Worm (Caenorhabditis elegans) whole organism, young adult: ENCODE measurements around the gene C02F5.2.

Experiments used
- B0019.2 ChIP-seq: fragments of 200-800 bp; sonication (Bioruptor generic); conservative IDR thresholded peaks from 2 replicates; pipeline ENCODE4 v1.3.6; 2022; ENCODE audit warnings: missing genetic modification reagents, missing genetic modification characterization, missing compliant biosample characterization
- B0035.1 ChIP-seq: sonication (generic microtip); optimal IDR thresholded peaks from 2 replicates; lab custom pipeline; 2016; ENCODE audit warnings: missing genetic modification characterization, mild to moderate bottlenecking, missing compliant biosample characterization, missing genotype, missing genetic modification reagents
- F39B2.1 ChIP-seq: fragments of 200-800 bp; sonication (Bioruptor generic); IDR thresholded peaks from 2 replicates; pipeline ENCODE4 v1.3.6; 2022; ENCODE audit warnings: missing genetic modification reagents, missing genetic modification characterization, missing compliant biosample characterization
- F49E8.2 ChIP-seq: sonication (generic microtip); optimal IDR thresholded peaks from 3 replicates; lab custom pipeline; 2017; ENCODE audit warnings: missing genetic modification characterization, mild to moderate bottlenecking, missing compliant biosample characterization, antibody characterized with exemption, moderate library complexity; ENCODE audit not compliant: insufficient read depth
- F57A8.1 ChIP-seq: fragments of 200-800 bp; sonication (Bioruptor generic); optimal IDR thresholded peaks from 2 replicates; lab custom pipeline; 2018; ENCODE audit warnings: mild to moderate bottlenecking, missing genetic modification characterization, moderate library complexity, missing compliant biosample characterization
- T07F8.4 ChIP-seq: sonication (generic microtip); optimal IDR thresholded peaks from 2 replicates; lab custom pipeline; 2016; ENCODE audit warnings: mild to moderate bottlenecking, missing genetic modification characterization, moderate library complexity, missing compliant biosample characterization
- Y56A3A.18 ChIP-seq: fragments of 200-800 bp; sonication (Bioruptor generic); IDR thresholded peaks from 2 replicates; pipeline ENCODE4 v1.3.6; 2022; ENCODE audit warnings: missing genetic modification reagents, missing genetic modification characterization, missing compliant biosample characterization
- atf-7 ChIP-seq: sonication (generic microtip); optimal IDR thresholded peaks from 2 replicates; lab custom pipeline; 2017; ENCODE audit warnings: mild to moderate bottlenecking, missing genetic modification characterization, missing compliant biosample characterization
- attf-3 ChIP-seq: fragments of 200-800 bp; sonication (Bioruptor generic); conservative IDR thresholded peaks from 2 replicates; pipeline ENCODE4 v1.3.6; 2022; ENCODE audit warnings: missing genetic modification reagents, missing genetic modification characterization, missing compliant biosample characterization
- attf-5 ChIP-seq: fragments of 200-800 bp; sonication (Bioruptor generic); optimal IDR thresholded peaks from 2 replicates; lab custom pipeline; 2018; ENCODE audit warnings: mild to moderate bottlenecking, missing genetic modification characterization, missing compliant biosample characterization
- bed-1 ChIP-seq: fragments of 200-800 bp; sonication (Bioruptor generic); IDR thresholded peaks from 2 replicates; pipeline ENCODE4 v1.3.6; 2022; ENCODE audit warnings: missing genetic modification reagents, missing genetic modification characterization, missing compliant biosample characterization
- ceh-100 ChIP-seq: fragments of 200-800 bp; sonication (Bioruptor generic); IDR thresholded peaks from 2 replicates; pipeline ENCODE4 v1.3.6; 2022; ENCODE audit warnings: missing genetic modification reagents, missing genetic modification characterization, missing compliant biosample characterization
- ceh-58 ChIP-seq: fragments of 200-800 bp; sonication (Bioruptor generic); IDR thresholded peaks from 2 replicates; pipeline ENCODE4 v1.3.6; 2022; ENCODE audit warnings: missing genetic modification characterization, missing compliant biosample characterization
- ets-4 ChIP-seq: fragments of 200-800 bp; sonication (Bioruptor generic); optimal IDR thresholded peaks from 2 replicates; lab custom pipeline; 2018; ENCODE audit warnings: mild to moderate bottlenecking, missing genetic modification characterization, missing compliant biosample characterization
- gei-17 ChIP-seq: fragments of 200-800 bp; sonication (Bioruptor generic); optimal IDR thresholded peaks from 2 replicates; lab custom pipeline; 2018; ENCODE audit warnings: mild to moderate bottlenecking, missing genetic modification characterization, missing compliant biosample characterization
- hlh-26 ChIP-seq: fragments of 200-800 bp; sonication (Bioruptor generic); conservative IDR thresholded peaks from 2 replicates; pipeline ENCODE4 v1.3.6; 2022; ENCODE audit warnings: missing genetic modification reagents, missing genetic modification characterization, missing compliant biosample characterization
- hmg-20 ChIP-seq: fragments of 200-800 bp; sonication (Bioruptor generic); IDR thresholded peaks from 2 replicates; pipeline ENCODE4 v1.3.6; 2022; ENCODE audit warnings: missing genetic modification reagents, missing genetic modification characterization, missing compliant biosample characterization
- lin-54 ChIP-seq: fragments of 200-800 bp; sonication (Bioruptor generic); optimal IDR thresholded peaks from 2 replicates; lab custom pipeline; 2018; ENCODE audit warnings: mild to moderate bottlenecking, missing genetic modification characterization, missing compliant biosample characterization
- lsy-27 ChIP-seq: sonication (generic microtip); optimal IDR thresholded peaks from 2 replicates; lab custom pipeline; 2017; ENCODE audit warnings: missing genetic modification characterization, mild to moderate bottlenecking, missing compliant biosample characterization, antibody characterized with exemption, missing genotype, borderline replicate concordance; ENCODE audit not compliant: insufficient read depth
- madf-10 ChIP-seq: sonication (generic microtip); optimal IDR thresholded peaks from 2 replicates; lab custom pipeline; 2016; ENCODE audit warnings: mild to moderate bottlenecking, missing genetic modification characterization, missing compliant biosample characterization
- madf-3 ChIP-seq: fragments of 200-800 bp; sonication (Bioruptor generic); IDR thresholded peaks from 2 replicates; pipeline ENCODE4 v1.3.6; 2022; ENCODE audit warnings: missing genetic modification reagents, missing genetic modification characterization, missing compliant biosample characterization
- madf-8 ChIP-seq: fragments of 200-800 bp; sonication (Bioruptor generic); conservative IDR thresholded peaks from 2 replicates; pipeline ENCODE4 v1.3.6; 2022; ENCODE audit warnings: missing genetic modification reagents, missing genetic modification characterization, missing compliant biosample characterization
- mes-4 ChIP-seq: sonication (generic microtip); optimal IDR thresholded peaks from 2 replicates; lab custom pipeline; 2016; ENCODE audit warnings: missing genotype, missing genetic modification characterization, missing compliant biosample characterization
- mxl-1 ChIP-seq: sonication (generic microtip); optimal IDR thresholded peaks from 2 replicates; lab custom pipeline; 2016; ENCODE audit warnings: missing genetic modification characterization, missing compliant biosample characterization
- nfya-2 ChIP-seq: fragments of 200-800 bp; sonication (Bioruptor generic); IDR thresholded peaks from 2 replicates; pipeline ENCODE4 v1.3.6; 2022; ENCODE audit warnings: missing genetic modification reagents, missing genetic modification characterization, missing compliant biosample characterization
- nfyb-1 ChIP-seq: fragments of 200-800 bp; sonication (Bioruptor generic); IDR thresholded peaks from 2 replicates; pipeline ENCODE4 v1.3.6; 2022; ENCODE audit warnings: missing genetic modification reagents, missing genetic modification characterization, missing compliant biosample characterization
- nhr-120 ChIP-seq: fragments of 200-800 bp; sonication (Bioruptor generic); IDR thresholded peaks from 2 replicates; pipeline ENCODE4 v1.3.6; 2022; ENCODE audit warnings: missing genetic modification characterization, missing compliant biosample characterization
- pha-4 ChIP-seq: fragments of 150-350 bp; sonication (generic microtip); optimal IDR thresholded peaks from 2 replicates; lab custom pipeline; 2014; ENCODE audit warnings: missing biosample characterization, missing genetic modification reagents, missing genetic modification characterization
- rec-8 ChIP-seq, 2 experiments: sonication (generic microtip); optimal IDR thresholded peaks; 2 replicates each; lab custom pipeline; 2016; ENCODE audit warnings: mild to moderate bottlenecking in 2 of 2, missing genetic modification characterization in 2 of 2, missing genetic modification reagents in 2 of 2, missing genotype in 2 of 2, missing biosample characterization in 1 of 2, missing compliant biosample characterization in 1 of 2, moderate library complexity in 1 of 2
- sea-2 ChIP-seq: fragments of 200-800 bp; sonication (Bioruptor generic); IDR thresholded peaks from 2 replicates; pipeline ENCODE4 v1.3.6; 2022; ENCODE audit warnings: missing genetic modification characterization, missing compliant biosample characterization
- snpc-1.3 ChIP-seq: sonication (generic microtip); optimal IDR thresholded peaks from 2 replicates; lab custom pipeline; 2017; ENCODE audit warnings: missing genetic modification characterization, mild to moderate bottlenecking, missing compliant biosample characterization, antibody characterized with exemption, moderate library complexity, missing genotype, missing genetic modification reagents; ENCODE audit not compliant: insufficient read depth
- snpc-3.4 ChIP-seq: sonication (generic microtip); optimal IDR thresholded peaks from 2 replicates; lab custom pipeline; 2017; ENCODE audit warnings: missing genetic modification characterization, mild to moderate bottlenecking, missing compliant biosample characterization, antibody characterized with exemption, moderate library complexity, missing genotype, missing genetic modification reagents
- snpc-4 ChIP-seq, 5 experiments: fragments of 150-350 bp in 1 of 5; sonication (generic microtip) in 4 of 5; optimal IDR thresholded peaks; 2 replicates each; lab custom pipeline; 2014 to 2018; ENCODE audit warnings: missing genetic modification characterization in 5 of 5, missing biosample characterization in 3 of 5, antibody characterized with exemption in 2 of 5, mild to moderate bottlenecking in 2 of 5, missing compliant biosample characterization in 2 of 5, missing genotype in 2 of 5, moderate library complexity in 2 of 5, missing genetic modification reagents in 1 of 5
- sptf-2 ChIP-seq: fragments of 200-800 bp; sonication (Bioruptor generic); optimal IDR thresholded peaks from 2 replicates; lab custom pipeline; 2018; ENCODE audit warnings: mild to moderate bottlenecking, missing genetic modification characterization, missing compliant biosample characterization
- tlf-1 ChIP-seq: fragments of 200-800 bp; sonication (Bioruptor generic); optimal IDR thresholded peaks from 2 replicates; lab custom pipeline; 2018; ENCODE audit warnings: mild to moderate bottlenecking, missing genetic modification characterization, missing compliant biosample characterization
- xnd-1 ChIP-seq: sonication (generic microtip); optimal IDR thresholded peaks from 2 replicates; lab custom pipeline; 2016; ENCODE audit warnings: missing genotype, missing genetic modification reagents, missing genetic modification characterization, missing compliant biosample characterization
- zfh-2 ChIP-seq: fragments of 200-800 bp; sonication (Bioruptor generic); conservative IDR thresholded peaks from 2 replicates; pipeline ENCODE4 v1.3.6; 2022; ENCODE audit warnings: missing genetic modification reagents, missing genetic modification characterization, missing compliant biosample characterization
- ztf-18 ChIP-seq: sonication (generic microtip); optimal IDR thresholded peaks from 2 replicates; lab custom pipeline; 2016; ENCODE audit warnings: missing genotype, mild to moderate bottlenecking, missing genetic modification characterization, missing compliant biosample characterization
- ztf-22 ChIP-seq: fragments of 200-800 bp; sonication (Bioruptor generic); optimal IDR thresholded peaks from 2 replicates; lab custom pipeline; 2018; ENCODE audit warnings: mild to moderate bottlenecking, missing genetic modification characterization, moderate library complexity, missing compliant biosample characterization
- ztf-28 ChIP-seq: fragments of 200-800 bp; sonication (Bioruptor generic); IDR thresholded peaks from 2 replicates; pipeline ENCODE4 v1.3.6; 2022; ENCODE audit warnings: missing genetic modification reagents, missing genetic modification characterization, missing compliant biosample characterization

The C02F5.2 gene

DNA sequence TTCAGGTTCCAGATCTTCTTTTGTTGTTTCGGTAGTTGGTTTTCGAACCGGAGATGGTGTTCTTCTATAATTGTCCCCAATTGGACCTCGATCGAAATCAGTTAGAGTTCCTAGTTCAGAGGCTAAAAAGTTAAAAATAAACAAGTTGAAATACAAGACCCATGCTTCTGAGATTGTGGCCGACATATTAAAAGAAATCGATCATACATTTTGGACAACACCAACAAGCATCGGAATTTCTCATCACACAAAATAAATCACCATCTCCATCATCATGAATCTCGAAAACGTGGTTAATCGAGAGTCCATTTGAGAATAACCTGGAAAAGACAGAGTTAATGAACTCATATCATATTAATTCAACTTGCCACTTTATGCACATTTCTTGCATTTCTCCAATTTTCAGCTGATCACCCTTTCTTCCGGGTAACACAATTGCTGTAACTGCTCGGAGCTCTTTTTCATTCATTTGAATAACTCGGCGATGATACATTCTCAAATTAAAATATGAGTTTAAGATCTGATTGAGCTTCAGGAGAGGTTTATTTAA, 22.3 kb downstream of the C02F5.2 start, which contains the start of the genes mps-4 and F09G8.10:
Gene mps-4 (minus strand): TSS at position 101 of the 550 bp plus-strand sequence.
Gene F09G8.10 (minus strand): TSS at position 500 of the 550 bp plus-strand sequence.
- TF ChIP-seq zfh-2 (no peak), F57A8.1 (GFP tag; lab: Kevin White, UChicago) (no peak), sea-2 (GFP tag; lab: Robert Waterston, UW) (no peak), ceh-100 (no peak), lin-54 (GFP tag; lab: Kevin White, UChicago) (no peak)

DNA sequence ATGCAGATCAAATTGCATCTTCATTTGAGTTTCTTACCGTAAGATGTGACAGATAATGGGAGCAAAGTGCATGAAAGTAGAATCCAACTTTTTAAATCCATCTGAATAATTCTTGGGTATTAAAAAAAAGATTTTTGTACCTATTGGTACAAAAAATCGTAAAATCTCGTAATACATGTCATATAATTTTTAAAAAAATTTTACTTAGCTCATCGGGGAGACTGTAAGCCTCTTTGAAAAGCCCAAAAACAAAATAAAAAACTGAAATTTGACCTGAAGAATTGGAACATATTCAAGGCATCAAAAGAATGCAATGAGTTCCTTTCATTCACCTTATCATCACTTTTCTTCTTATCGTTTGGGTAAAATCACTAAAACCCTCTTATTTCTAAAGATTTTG, 26.5 kb downstream of the C02F5.2 start, which contains the start of gene clec-160:
Gene clec-160 (minus strand): TSS at position 101 of the 400 bp plus-strand sequence.
- TF ChIP-seq Y56A3A.18 (GFP tag; lab: Robert Waterston, UW) = no peak
- TF ChIP-seq gei-17 (GFP tag; lab: Kevin White, UChicago) = no peak
- no peak for TF ChIP-seq lsy-27
- no peak for TF ChIP-seq ztf-18
- no peak for TF ChIP-seq nfyb-1 (GFP tag; lab: Robert Waterston, UW)
- TF ChIP-seq ets-4 (GFP tag; lab: Kevin White, UChicago) = no peak

DNA sequence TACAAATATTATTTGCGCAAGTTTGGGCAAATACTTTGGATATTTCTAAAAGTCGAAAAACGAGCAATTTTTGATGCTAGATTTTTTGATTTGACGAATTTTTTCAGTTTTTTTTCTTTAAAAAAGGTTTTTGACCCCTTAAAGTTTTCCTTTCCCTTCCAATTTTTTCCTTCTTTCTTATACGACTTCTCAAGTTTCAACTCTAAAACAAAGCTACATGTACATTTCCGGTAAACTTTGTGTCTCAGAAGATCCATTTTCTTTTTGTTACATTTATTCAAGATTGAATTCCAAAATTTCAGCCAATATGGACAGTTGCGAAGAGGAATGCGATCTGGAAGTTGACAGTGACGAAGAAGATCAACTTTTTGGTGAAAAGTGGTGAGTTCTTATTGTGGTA, 29.4 kb downstream of the C02F5.2 start, which contains the start of gene mig-10:
Gene mig-10 (plus strand): TSS at position 301 of the 400 bp plus-strand sequence.
- TF ChIP-seq pha-4 (tag; lab: Kevin White, UChicago) (no peak), madf-8 (GFP tag; lab: Robert Waterston, UW) (no peak), mxl-1 (tag; lab: Kevin White, UChicago) (no peak), atf-7 (tag; lab: Kevin White, UChicago) (no peak), ceh-58 (GFP tag; lab: Robert Waterston, UW) (no peak), T07F8.4 (tag; lab: Kevin White, UChicago) (no peak), ztf-28 (no peak), snpc-1.3 (tag; lab: Kevin White, UChicago) (no peak), hlh-26 (GFP tag; lab: Robert Waterston, UW) (no peak), F39B2.1 (GFP tag; lab: Robert Waterston, UW) (no peak), hmg-20 (no peak), attf-3 (GFP tag; lab: Robert Waterston, UW) (no peak), nhr-120 (GFP tag; lab: Robert Waterston, UW) (no peak), lin-54 (GFP tag; lab: Kevin White, UChicago) (no peak), attf-5 (GFP tag; lab: Kevin White, UChicago) (no peak), snpc-3.4 (tag; lab: Kevin White, UChicago) (no peak)
- TF ChIP-seq, all 124 proteins: peak for 0

DNA sequence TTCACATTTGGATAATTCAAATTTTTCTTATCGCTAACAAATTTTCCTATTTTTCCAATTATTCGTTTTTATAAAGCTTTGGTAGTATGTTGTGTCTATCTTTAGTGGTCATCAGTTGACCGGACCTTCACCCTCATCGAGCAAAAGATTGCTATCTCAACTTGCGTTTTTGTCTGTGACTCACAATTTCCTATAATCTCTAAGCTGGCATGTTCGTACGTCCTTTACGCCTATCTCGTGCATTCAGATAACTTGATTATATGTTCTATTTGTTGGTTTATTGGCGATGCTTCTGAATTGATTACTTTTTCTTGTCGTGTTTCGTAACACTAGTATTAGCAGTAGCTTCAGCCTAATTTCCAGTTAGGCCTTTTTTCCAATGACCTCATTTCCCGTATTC, 30.1 kb downstream of the C02F5.2 start:
- TF ChIP-seq F49E8.2 (tag; lab: Kevin White, UChicago) (no peak), rec-8 (tag; optimal IDR thresholded peaks at IDR 0.05; lab: Kevin White, UChicago) (no peak), nfya-2 (GFP tag; lab: Robert Waterston, UW) (no peak), bed-1 (GFP tag; lab: Robert Waterston, UW) (no peak)

DNA sequence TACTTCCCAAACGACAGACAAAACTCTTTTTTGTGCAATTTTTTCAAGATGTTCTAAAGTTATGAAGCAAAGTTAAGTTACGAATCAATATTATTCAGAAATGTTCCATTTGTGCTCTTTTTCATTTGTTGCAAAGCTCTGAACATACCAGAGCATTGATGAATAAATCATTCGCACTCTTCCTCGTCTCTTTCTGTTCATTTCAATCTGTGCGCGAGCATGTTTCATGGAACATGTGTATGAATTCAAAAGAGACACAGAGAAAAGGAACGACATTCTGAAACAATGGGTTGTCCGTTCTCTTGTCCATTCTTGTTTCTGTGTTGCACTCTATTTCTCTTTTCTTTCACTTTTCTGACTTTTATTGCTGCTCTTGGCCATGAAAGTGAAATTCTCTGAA, 30.9 kb downstream of the C02F5.2 start:
- TF ChIP-seq snpc-4 (GFP tag; optimal IDR thresholded peaks at IDR 0.05; lab: Kevin White, UChicago) (no peak), snpc-4 (tag; optimal IDR thresholded peaks at IDR 0.05; lab: Kevin White, UChicago) (no peak), ztf-28 (no peak), B0019.2 (GFP tag; lab: Robert Waterston, UW) (no peak), mes-4 (tag; lab: Kevin White, UChicago) (no peak), B0035.1 (tag; lab: Kevin White, UChicago) (no peak), madf-3 (GFP tag; lab: Robert Waterston, UW) (no peak), madf-10 (no peak), sptf-2 (GFP tag; lab: Kevin White, UChicago) (no peak), tlf-1 (GFP tag; lab: Kevin White, UChicago) (no peak), ztf-22 (no peak), xnd-1 (tag; lab: Kevin White, UChicago) (no peak)
